Worm (Caenorhabditis elegans) whole organism, L2 larva: Measurements from ENCODE around the gene T24E12.1.

Experiments
- F13H6.1 ChIP-seq: sonication (generic microtip); optimal IDR thresholded peaks from 2 replicates; lab custom pipeline; 2016; ENCODE audit warnings: missing genetic modification characterization, missing compliant biosample characterization
- ZK546.5 ChIP-seq: sonication (generic microtip); optimal IDR thresholded peaks from 2 replicates; lab custom pipeline; 2017; ENCODE audit warnings: missing biosample characterization, missing genetic modification characterization
- ama-1 ChIP-seq: fragments of 150-350 bp; optimal IDR thresholded peaks from 2 replicates; lab custom pipeline; 2018; ENCODE audit warnings: inconsistent platforms
- elt-3 ChIP-seq: sonication (generic microtip); optimal IDR thresholded peaks from 2 replicates; lab custom pipeline; 2017; ENCODE audit warnings: missing biosample characterization, missing genetic modification characterization
- gmeb-1 ChIP-seq: fragments of 150-350 bp; optimal IDR thresholded peaks from 2 replicates; lab custom pipeline; 2014; ENCODE audit warnings: missing biosample characterization, missing genetic modification characterization
- lin-39 ChIP-seq: fragments of 150-350 bp; optimal IDR thresholded peaks from 2 replicates; lab custom pipeline; 2014; ENCODE audit warnings: missing biosample characterization, missing genetic modification reagents, missing genetic modification characterization
- nhr-11 ChIP-seq: fragments of 150-350 bp; optimal IDR thresholded peaks from 2 replicates; lab custom pipeline; 2014; ENCODE audit warnings: missing biosample characterization, missing genetic modification characterization
- zag-1 ChIP-seq: fragments of 150-350 bp; optimal IDR thresholded peaks from 2 replicates; lab custom pipeline; 2014; ENCODE audit warnings: missing biosample characterization, missing genetic modification characterization
- ztf-4 ChIP-seq: fragments of 150-350 bp; optimal IDR thresholded peaks from 2 replicates; lab custom pipeline; 2014; ENCODE audit warnings: missing biosample characterization, missing genetic modification characterization

DNA sequence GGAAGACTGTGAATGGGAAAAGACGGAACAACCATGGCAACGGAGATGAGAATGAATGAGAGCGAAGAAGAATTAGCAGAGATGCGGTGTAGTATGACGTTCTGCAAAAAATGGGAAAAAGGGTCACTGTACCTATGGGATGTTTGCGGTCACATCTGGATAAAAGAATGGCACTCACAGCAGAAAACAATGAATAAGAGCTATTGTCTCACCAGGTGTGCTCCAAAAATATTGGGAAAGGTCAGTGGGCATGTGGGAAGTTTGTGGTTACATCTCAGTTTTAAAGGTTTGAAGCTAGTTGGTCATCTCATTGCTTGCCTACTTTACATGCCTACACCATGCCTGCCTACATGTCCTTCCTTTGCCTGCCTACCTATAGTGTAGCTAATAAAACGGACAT lies 34.7 kb upstream of the T24E12.1 start, which contains the start of gene fbxb-91:
- no peak for TF ChIP-seq lin-39 (tag; lab: Kevin White, UChicago)
- no peak for TF ChIP-seq ztf-4 (tag; lab: Kevin White, UChicago)
- no peak for TF ChIP-seq gmeb-1 (tag; lab: Kevin White, UChicago)
- no peak for TF ChIP-seq elt-3
- no peak for TF ChIP-seq nhr-11
- no peak for TF ChIP-seq ama-1
- TF ChIP-seq zag-1 (tag; lab: Kevin White, UChicago), result no peak
- no peak for TF ChIP-seq ZK546.5 (tag; lab: Kevin White, UChicago)
- TF ChIP-seq F13H6.1 (tag; lab: Kevin White, UChicago), result no peak
